Worm (Caenorhabditis elegans): ENCODE measurements around the gene F28B1.2.

DNA sequence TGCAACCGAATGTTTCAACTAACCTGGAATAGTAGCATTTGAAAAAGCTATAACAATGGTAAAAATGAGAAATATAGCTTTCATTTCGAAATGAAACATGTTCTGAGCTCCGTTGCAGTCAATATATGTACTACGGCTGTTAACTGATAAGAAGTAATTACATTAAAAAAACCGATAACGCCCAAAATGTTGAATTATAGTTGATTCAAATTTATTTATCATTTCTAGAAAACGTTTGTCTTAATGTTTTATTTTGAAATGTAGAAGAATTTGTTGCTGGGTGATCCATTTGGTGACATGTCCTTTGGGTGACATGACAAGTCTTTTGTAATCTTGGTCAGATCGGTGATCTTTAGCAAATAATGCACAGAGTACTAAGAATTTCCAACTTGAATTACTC is 44.7 kb downstream of the F28B1.2 start, which contains the start of gene T05E12.6:
- TF ChIP-seq W03F9.2 (tag; optimal IDR thresholded peaks at IDR 0.05) (no peak), him-1 (tag; optimal IDR thresholded peaks at IDR 0.05) (no peak), dao-5 (tag; optimal IDR thresholded peaks at IDR 0.05) (no peak)
